Fruit fly (Drosophila melanogaster) whole organism: ENCODE data around the gene intr.

Experiments used
- CG8478 ChIP-seq: fragments of >200 bp; optimal IDR thresholded peaks from 2 replicates; lab custom pipeline; 2018; ENCODE audit warnings: inconsistent platforms
- Dll ChIP-seq: fragments of >200 bp; optimal IDR thresholded peaks from 2 replicates; lab custom pipeline; 2017
- EcR ChIP-seq, 2 experiments: fragments of >200 bp; optimal IDR thresholded peaks; 2 replicates each; lab custom pipeline; 2017; ENCODE audit warnings: missing biosample characterization in 2 of 2, missing genetic modification characterization in 2 of 2, missing genetic modification reagents in 2 of 2
- pan ChIP-seq: fragments of >200 bp; optimal IDR thresholded peaks from 2 replicates; lab custom pipeline; 2017
- psq ChIP-seq: fragments of >200 bp; optimal IDR thresholded peaks from 2 replicates; lab custom pipeline; 2017
- usp ChIP-seq: fragments of >200 bp; optimal IDR thresholded peaks from 2 replicates; lab custom pipeline; 2017; ENCODE audit warnings: missing biosample characterization, missing genetic modification characterization, mixed read lengths

dm6 chr3R:28830746-28831145 is 40.4 kb downstream of the intr start:
- TF ChIP-seq psq = no peak
- no peak for TF ChIP-seq pan (lab: Kevin White, UChicago)
- no peak for TF ChIP-seq usp (GFP tag; lab: Kevin White, UChicago)
- TF ChIP-seq Dll (lab: Kevin White, UChicago) = no peak
- TF ChIP-seq EcR (GFP tag; optimal IDR thresholded peaks at IDR 0.05; lab: Kevin White, UChicago) = no peak
- TF ChIP-seq CG8478 = no peak
